Fruit fly (Drosophila melanogaster) whole organism, embryonic: ENCODE measurements around the gene CG9839.

Source experiments
- Ada2b ChIP-seq: fragments of 200-800 bp; sonication (Bioruptor generic); IDR thresholded peaks from 2 replicates; pipeline ENCODE4 v1.3.6; 2022; ENCODE audit warnings: missing biosample characterization, missing genetic modification characterization
- BEAF-32 ChIP-seq: fragments of 200-800 bp; sonication (Bioruptor generic); optimal IDR thresholded peaks from 3 replicates; lab custom pipeline; 2017; ENCODE audit warnings: missing biosample characterization, missing genetic modification characterization, mild to moderate bottlenecking, moderate library complexity, missing genetic modification reagents
- CG12236 ChIP-seq: fragments of 200-800 bp; sonication (Bioruptor generic); optimal IDR thresholded peaks from 2 replicates; lab custom pipeline; 2016; ENCODE audit warnings: missing biosample characterization, missing genetic modification characterization
- CG13287 ChIP-seq: fragments of 200-800 bp; sonication (Bioruptor generic); IDR thresholded peaks from 2 replicates; pipeline ENCODE4 v1.3.6; 2022; ENCODE audit warnings: missing biosample characterization, missing genetic modification characterization; ENCODE audit not compliant: partially characterized antibody
- CG16813 ChIP-seq: fragments of 200-800 bp; sonication (Bioruptor generic); IDR thresholded peaks from 3 replicates; pipeline ENCODE4 v1.3.6; 2022; ENCODE audit warnings: missing biosample characterization, missing genetic modification characterization; ENCODE audit not compliant: partially characterized antibody
- CG16863 ChIP-seq: fragments of 200-800 bp; sonication (Bioruptor generic); optimal IDR thresholded peaks from 3 replicates; lab custom pipeline; 2016; ENCODE audit warnings: missing biosample characterization, missing genetic modification characterization
- CG17361 ChIP-seq: fragments of 200-800 bp; sonication (Bioruptor generic); IDR thresholded peaks from 3 replicates; pipeline ENCODE4 v1.3.6; 2022; ENCODE audit warnings: missing biosample characterization, missing genetic modification characterization
- CG17912 ChIP-seq: fragments of 200-800 bp; sonication (Bioruptor generic); optimal IDR thresholded peaks from 2 replicates; lab custom pipeline; 2018; ENCODE audit warnings: missing biosample characterization, mild to moderate bottlenecking, missing genetic modification characterization
- CG1832 ChIP-seq: fragments of 200-800 bp; sonication (Bioruptor generic); optimal IDR thresholded peaks from 2 replicates; lab custom pipeline; 2017; ENCODE audit warnings: missing biosample characterization, mild to moderate bottlenecking, missing genetic modification characterization, inconsistent platforms
- CG18764 ChIP-seq: fragments of 200-800 bp; sonication (Bioruptor generic); optimal IDR thresholded peaks from 3 replicates; lab custom pipeline; 2016; ENCODE audit warnings: missing biosample characterization, missing genetic modification characterization
- CG2129 ChIP-seq: fragments of 200-800 bp; sonication (Bioruptor generic); IDR thresholded peaks from 2 replicates; pipeline ENCODE4 v1.3.6; 2022; ENCODE audit warnings: missing biosample characterization, missing genetic modification characterization; ENCODE audit not compliant: partially characterized antibody
- CG31365 ChIP-seq: fragments of 200-800 bp; sonication (Bioruptor generic); optimal IDR thresholded peaks from 2 replicates; lab custom pipeline; 2018; ENCODE audit warnings: missing biosample characterization, mild to moderate bottlenecking, missing genetic modification characterization
- CG31441 ChIP-seq: fragments of 200-800 bp; sonication (Bioruptor generic); IDR thresholded peaks from 2 replicates; pipeline ENCODE4 v1.3.6; 2022; ENCODE audit warnings: missing biosample characterization, missing genetic modification characterization
- CG34422 ChIP-seq: fragments of 200-800 bp; sonication (Bioruptor generic); IDR thresholded peaks from 3 replicates; pipeline ENCODE4 v1.3.6; 2022; ENCODE audit warnings: missing biosample characterization, missing genetic modification characterization
- CG3995 ChIP-seq: fragments of 200-800 bp; sonication (Bioruptor generic); optimal IDR thresholded peaks from 3 replicates; lab custom pipeline; 2016; ENCODE audit warnings: missing biosample characterization, missing genetic modification characterization
- CG42726 ChIP-seq: fragments of 200-800 bp; sonication (Bioruptor generic); IDR thresholded peaks from 2 replicates; pipeline ENCODE4 v1.3.6; 2022; ENCODE audit warnings: missing biosample characterization, missing genetic modification characterization; ENCODE audit not compliant: partially characterized antibody
- CG4820 ChIP-seq: fragments of 200-800 bp; sonication (Bioruptor generic); optimal IDR thresholded peaks from 3 replicates; lab custom pipeline; 2016; ENCODE audit warnings: missing biosample characterization, missing genetic modification characterization
- CG5245 ChIP-seq: fragments of 200-800 bp; sonication (Bioruptor generic); optimal IDR thresholded peaks from 3 replicates; lab custom pipeline; 2016; ENCODE audit warnings: missing biosample characterization, missing genetic modification characterization
- CG7372 ChIP-seq: fragments of 200-800 bp; sonication (Bioruptor generic); IDR thresholded peaks from 2 replicates; pipeline ENCODE4 v1.3.6; 2022; ENCODE audit warnings: missing biosample characterization, missing genetic modification characterization
- CG7786 ChIP-seq: fragments of 200-800 bp; sonication (Bioruptor generic); optimal IDR thresholded peaks from 2 replicates; lab custom pipeline; 2016; ENCODE audit warnings: missing biosample characterization, missing genetic modification characterization
- CG8089 ChIP-seq: fragments of 200-800 bp; sonication (Bioruptor generic); optimal IDR thresholded peaks from 3 replicates; lab custom pipeline; 2016; ENCODE audit warnings: missing biosample characterization, missing genetic modification characterization
- CG8290 ChIP-seq, 3 experiments: fragments of 200-800 bp; sonication (Bioruptor generic); optimal IDR thresholded peaks; 2 replicates each; lab custom pipeline; 2016 to 2019; ENCODE audit warnings: missing biosample characterization in 3 of 3, missing genetic modification characterization in 3 of 3, mild to moderate bottlenecking in 2 of 3, moderate library complexity in 1 of 3
- CG8388 ChIP-seq: fragments of 200-800 bp; sonication (Bioruptor generic); optimal IDR thresholded peaks from 2 replicates; lab custom pipeline; 2019; ENCODE audit warnings: missing biosample characterization, mild to moderate bottlenecking, missing genetic modification characterization, moderate library complexity
- CG8924 ChIP-seq: fragments of 200-800 bp; optimal IDR thresholded peaks from 3 replicates; lab custom pipeline; 2019; ENCODE audit warnings: missing biosample characterization, mild to moderate bottlenecking, missing genetic modification characterization, moderate library complexity
- CG9437 ChIP-seq: fragments of 200-800 bp; sonication (Bioruptor generic); optimal IDR thresholded peaks from 2 replicates; lab custom pipeline; 2018; ENCODE audit warnings: missing biosample characterization, mild to moderate bottlenecking, missing genetic modification characterization
- Dp ChIP-seq: fragments of 200-800 bp; sonication (Bioruptor generic); optimal IDR thresholded peaks from 2 replicates; lab custom pipeline; 2018; ENCODE audit warnings: missing biosample characterization, mild to moderate bottlenecking, missing genetic modification characterization, moderate library complexity
- E2f2 ChIP-seq: fragments of 200-800 bp; sonication (Bioruptor generic); IDR thresholded peaks from 2 replicates; pipeline ENCODE4 v1.3.6; 2022; ENCODE audit warnings: missing biosample characterization, missing genetic modification characterization
- Jarid2 ChIP-seq: fragments of 200-800 bp; sonication (Bioruptor generic); optimal IDR thresholded peaks from 3 replicates; lab custom pipeline; 2017; ENCODE audit warnings: mild to moderate bottlenecking, missing biosample characterization, missing genetic modification reagents, missing genetic modification characterization
- Lpt ChIP-seq: fragments of >200 bp; optimal IDR thresholded peaks from 2 replicates; lab custom pipeline; 2018; ENCODE audit warnings: missing biosample characterization, missing genetic modification characterization
- Mes4 ChIP-seq: fragments of 200-800 bp; sonication (Bioruptor generic); optimal IDR thresholded peaks from 2 replicates; lab custom pipeline; 2016; ENCODE audit warnings: missing biosample characterization, missing genetic modification characterization
- Myb ChIP-seq: fragments of 200-800 bp; sonication (Bioruptor generic); optimal IDR thresholded peaks from 2 replicates; lab custom pipeline; 2016; ENCODE audit warnings: missing biosample characterization, missing genetic modification characterization
- Six4 ChIP-seq: fragments of 200-800 bp; sonication (Bioruptor generic); optimal IDR thresholded peaks from 2 replicates; lab custom pipeline; 2016; ENCODE audit warnings: missing biosample characterization, missing genetic modification characterization
- Sry-β ChIP-seq: fragments of 200-800 bp; sonication (Bioruptor generic); optimal IDR thresholded peaks from 2 replicates; lab custom pipeline; 2018; ENCODE audit warnings: missing biosample characterization, mild to moderate bottlenecking, missing genetic modification characterization, moderate library complexity
- Tbp ChIP-seq: fragments of >200 bp; optimal IDR thresholded peaks from 2 replicates; lab custom pipeline; 2018; ENCODE audit warnings: missing biosample characterization, missing genetic modification characterization
- ab ChIP-seq: fragments of 200-800 bp; sonication (Bioruptor generic); optimal IDR thresholded peaks from 2 replicates; lab custom pipeline; 2016; ENCODE audit warnings: missing biosample characterization, missing genetic modification characterization
- bsh ChIP-seq, 2 experiments: fragments of 200-800 bp; sonication (Bioruptor generic); optimal IDR thresholded peaks; 2 replicates each; lab custom pipeline; 2017 to 2018; ENCODE audit warnings: mild to moderate bottlenecking in 2 of 2, missing biosample characterization in 2 of 2, missing genetic modification characterization in 2 of 2, moderate library complexity in 1 of 2
- caup ChIP-seq: fragments of 200-800 bp; sonication (Bioruptor generic); optimal IDR thresholded peaks from 3 replicates; lab custom pipeline; 2017; ENCODE audit warnings: missing biosample characterization, mild to moderate bottlenecking, missing genetic modification characterization, moderate library complexity; ENCODE audit not compliant: severe bottlenecking
- chinmo ChIP-seq: fragments of 200-800 bp; sonication (Bioruptor generic); IDR thresholded peaks from 4 replicates; pipeline ENCODE4 v1.3.6; 2022; ENCODE audit warnings: missing biosample characterization, missing genetic modification characterization; ENCODE audit not compliant: partially characterized antibody
- croc ChIP-seq: fragments of 200-800 bp; sonication (Bioruptor generic); conservative IDR thresholded peaks from 3 replicates; pipeline ENCODE4 v1.3.6; 2022; ENCODE audit warnings: missing biosample characterization, missing genetic modification characterization
- ham ChIP-seq: fragments of 200-800 bp; sonication (Bioruptor generic); IDR thresholded peaks from 2 replicates; pipeline ENCODE4 v1.3.6; 2022; ENCODE audit warnings: missing biosample characterization, missing genetic modification characterization
- kah ChIP-seq: fragments of 200-800 bp; sonication (Bioruptor generic); optimal IDR thresholded peaks from 2 replicates; lab custom pipeline; 2018; ENCODE audit warnings: missing biosample characterization, mild to moderate bottlenecking, missing genetic modification characterization
- lilli ChIP-seq: fragments of 200-800 bp; sonication (Bioruptor generic); optimal IDR thresholded peaks from 3 replicates; lab custom pipeline; 2016; ENCODE audit warnings: missing biosample characterization, missing genetic modification characterization
- luna ChIP-seq: fragments of 200-800 bp; sonication (Bioruptor generic); optimal IDR thresholded peaks from 2 replicates; lab custom pipeline; 2016; ENCODE audit warnings: missing biosample characterization, missing genetic modification characterization
- maf-S ChIP-seq: fragments of 200-800 bp; sonication (Bioruptor generic); optimal IDR thresholded peaks from 2 replicates; lab custom pipeline; 2016; ENCODE audit warnings: missing biosample characterization, missing genetic modification characterization
- otp ChIP-seq: fragments of 200-800 bp; sonication (Bioruptor generic); IDR thresholded peaks from 3 replicates; pipeline ENCODE4, ENCODE4 v1.3.6; 2022; ENCODE audit warnings: missing biosample characterization, missing genetic modification characterization
- pzg ChIP-seq: fragments of 200-800 bp; sonication (Bioruptor generic); optimal IDR thresholded peaks from 3 replicates; lab custom pipeline; 2018; ENCODE audit warnings: missing biosample characterization, mild to moderate bottlenecking, missing genetic modification characterization, moderate library complexity
- sr ChIP-seq: fragments of 200-800 bp; sonication (Bioruptor generic); IDR thresholded peaks from 3 replicates; pipeline ENCODE4 v1.3.6; 2022; ENCODE audit warnings: missing biosample characterization, missing genetic modification characterization
- stwl ChIP-seq: fragments of 200-800 bp; sonication (Bioruptor generic); optimal IDR thresholded peaks from 3 replicates; lab custom pipeline; 2018; ENCODE audit warnings: missing biosample characterization, mild to moderate bottlenecking, missing genetic modification characterization, moderate library complexity
- tup ChIP-seq: fragments of 200-800 bp; sonication (Bioruptor generic); optimal IDR thresholded peaks from 2 replicates; lab custom pipeline; 2016; ENCODE audit warnings: missing biosample characterization, mild to moderate bottlenecking, missing genetic modification characterization, moderate library complexity
- vvl ChIP-seq: fragments of 200-800 bp; sonication (Bioruptor generic); IDR thresholded peaks from 2 replicates; pipeline ENCODE4 v1.3.6; 2022; ENCODE audit warnings: missing biosample characterization, missing genetic modification characterization

CG9839 gene

dm6 chr3R:8805388-8805852 lies at the start of gene CG9839:
Gene CG9839 (minus strand): TSS chr3R:8805802.
- TF ChIP-seq CG7786 (no peak), CG16863 (no peak), CG31441 (GFP tag; lab: Robert Waterston, UW) (no peak), CG34422 (GFP tag; lab: Robert Waterston, UW) (peak; percentile 62; the same call in 1 of the 3 replicates), pzg (GFP tag; lab: Kevin White, UChicago) (peak; percentile 45), CG8388 (peak; percentile 66), CG31365 (tag; lab: Kevin White, UChicago) (no peak), maf-S (GFP tag; lab: Kevin White, UChicago) (no peak), Myb (GFP tag; lab: Kevin White, UChicago) (peak; percentile 68), stwl (tag; lab: Kevin White, UChicago) (peak; percentile 38), CG12236 (GFP tag; lab: Kevin White, UChicago) (no peak), sr (GFP tag; lab: Robert Waterston, UW) (no peak), CG7372 (GFP tag; lab: Robert Waterston, UW) (no peak), CG13287 (GFP tag; lab: Robert Waterston, UW) (peak; percentile 13; the same call in 1 of the 2 replicates), Ada2b (GFP tag; lab: Robert Waterston, UW) (no peak), ab (GFP tag; lab: Kevin White, UChicago) (no peak), CG4820 (GFP tag; lab: Kevin White, UChicago) (no peak), CG2129 (no peak), Tbp (GFP tag; lab: Kevin White, UChicago) (no peak), Jarid2 (GFP tag; lab: Kevin White, UChicago) (no peak), caup (no peak), CG18764 (GFP tag; lab: Kevin White, UChicago) (no peak), chinmo (no peak), kah (GFP tag; lab: Kevin White, UChicago) (no peak), tup (GFP tag; lab: Kevin White, UChicago) (no peak), CG8290 (GFP tag; optimal IDR thresholded peaks at IDR 0.05; lab: Kevin White, UChicago) (peak; percentile 19), CG8290 (tag; optimal IDR thresholded peaks at IDR 0.05; lab: Kevin White, UChicago) (peak in 1 of 2 experiments; percentile 48), CG1832 (GFP tag; lab: Kevin White, UChicago) (peak; percentile 85), ham (GFP tag; lab: Robert Waterston, UW) (no peak), CG3995 (peak; percentile 62), Six4 (GFP tag; lab: Kevin White, UChicago) (no peak), Mes4 (no peak), croc (GFP tag; lab: Robert Waterston, UW) (no peak), Dp (GFP tag; lab: Kevin White, UChicago) (peak; percentile 79), CG8089 (no peak), E2f2 (GFP tag; lab: Robert Waterston, UW) (peak; percentile 86), Sry-β (GFP tag; lab: Kevin White, UChicago) (no peak), Lpt (no peak), CG9437 (no peak), luna (no peak), CG42726 (GFP tag; lab: Robert Waterston, UW) (0 out of 2 replicates have a peak, but pooled peaks have one; percentile 41), CG5245 (no peak), otp (GFP tag; lab: Robert Waterston, UW) (no peak), bsh (GFP tag; optimal IDR thresholded peaks at IDR 0.05; lab: Kevin White, UChicago) (no peak), vvl (GFP tag; lab: Robert Waterston, UW) (0 out of 2 replicates have a peak, but pooled peaks have one; percentile 17), BEAF-32 (GFP tag; lab: Kevin White, UChicago) (no peak), CG16813 (GFP tag; lab: Robert Waterston, UW) (no peak), lilli (GFP tag; lab: Kevin White, UChicago) (no peak), CG17361 (GFP tag; lab: Robert Waterston, UW) (no peak), CG17912 (GFP tag; lab: Kevin White, UChicago) (peak; percentile 1), CG8924 (tag; lab: Kevin White, UChicago) (no peak)
